Fruit fly (Drosophila melanogaster) whole organism, embryonic: Measurements from ENCODE around the gene CG34347.
A peak's percentile ranks its signal among the peaks of the same experiment; 100 is the strongest.

Experiments
- CG10147 ChIP-seq: fragments of 200-800 bp; sonication (Bioruptor generic); optimal IDR thresholded peaks from 2 replicates; lab custom pipeline; 2019; ENCODE audit warnings: missing biosample characterization, mild to moderate bottlenecking, missing genetic modification characterization, moderate library complexity
- CG10979 ChIP-seq: fragments of 200-800 bp; sonication (Bioruptor generic); optimal IDR thresholded peaks from 2 replicates; lab custom pipeline; 2018; ENCODE audit warnings: missing biosample characterization, mild to moderate bottlenecking, missing genetic modification characterization, moderate library complexity
- CG11247 ChIP-seq: fragments of 200-800 bp; sonication (Bioruptor generic); IDR thresholded peaks from 2 replicates; pipeline ENCODE4 v1.3.6; 2022; ENCODE audit warnings: missing biosample characterization, missing genetic modification characterization
- CG11696 ChIP-seq: fragments of 200-800 bp; sonication (Bioruptor generic); IDR thresholded peaks from 2 replicates; pipeline ENCODE4 v1.3.6; 2022; ENCODE audit warnings: missing biosample characterization, missing genetic modification characterization
- CG12071 ChIP-seq: fragments of 200-800 bp; sonication (Bioruptor generic); optimal IDR thresholded peaks from 3 replicates; lab custom pipeline; 2018; ENCODE audit warnings: missing biosample characterization, mild to moderate bottlenecking, missing genetic modification characterization
- CG14965 ChIP-seq: fragments of 200-800 bp; sonication (Bioruptor generic); optimal IDR thresholded peaks from 2 replicates; lab custom pipeline; 2016; ENCODE audit warnings: missing biosample characterization, missing genetic modification characterization, borderline replicate concordance
- CG15514 ChIP-seq: fragments of 200-800 bp; sonication (Bioruptor generic); optimal IDR thresholded peaks from 3 replicates; lab custom pipeline; 2017; ENCODE audit warnings: missing biosample characterization, missing genetic modification characterization, mild to moderate bottlenecking, moderate library complexity, missing genetic modification reagents
- CG15696 ChIP-seq: fragments of 200-800 bp; sonication (Bioruptor generic); optimal IDR thresholded peaks from 2 replicates; lab custom pipeline; 2019; ENCODE audit warnings: missing biosample characterization, mild to moderate bottlenecking, missing genetic modification characterization, moderate library complexity
- CG17359 ChIP-seq: fragments of 200-800 bp; sonication (Bioruptor generic); optimal IDR thresholded peaks from 3 replicates; lab custom pipeline; 2018; ENCODE audit warnings: missing biosample characterization, mild to moderate bottlenecking, missing genetic modification characterization, moderate library complexity
- CG17829 ChIP-seq: fragments of 200-800 bp; optimal IDR thresholded peaks from 2 replicates; lab custom pipeline; 2019; ENCODE audit warnings: missing biosample characterization, mild to moderate bottlenecking, missing genetic modification characterization, moderate library complexity
- CG1792 ChIP-seq: fragments of 200-800 bp; sonication (Bioruptor generic); optimal IDR thresholded peaks from 2 replicates; lab custom pipeline; 2016; ENCODE audit warnings: missing biosample characterization, missing genetic modification characterization
- CG2712 ChIP-seq: fragments of 200-800 bp; optimal IDR thresholded peaks from 3 replicates; lab custom pipeline; 2019; ENCODE audit warnings: missing biosample characterization, mild to moderate bottlenecking, missing genetic modification characterization, moderate library complexity
- CG2889 ChIP-seq: fragments of 200-800 bp; sonication (Bioruptor generic); IDR thresholded peaks from 3 replicates; pipeline ENCODE4 v1.3.6; 2022; ENCODE audit warnings: missing biosample characterization, missing genetic modification characterization
- CG6654 ChIP-seq: fragments of 200-800 bp; sonication (Bioruptor generic); optimal IDR thresholded peaks from 2 replicates; lab custom pipeline; 2017; ENCODE audit warnings: missing biosample characterization, mild to moderate bottlenecking, missing genetic modification characterization
- CG8924 ChIP-seq: fragments of 200-800 bp; optimal IDR thresholded peaks from 3 replicates; lab custom pipeline; 2019; ENCODE audit warnings: missing biosample characterization, mild to moderate bottlenecking, missing genetic modification characterization, moderate library complexity
- CG9437 ChIP-seq: fragments of 200-800 bp; sonication (Bioruptor generic); optimal IDR thresholded peaks from 2 replicates; lab custom pipeline; 2018; ENCODE audit warnings: missing biosample characterization, mild to moderate bottlenecking, missing genetic modification characterization
- CTCF ChIP-seq: fragments of 200-800 bp; sonication (Bioruptor generic); optimal IDR thresholded peaks from 2 replicates; lab custom pipeline; 2017; ENCODE audit warnings: missing biosample characterization, mild to moderate bottlenecking, missing genetic modification characterization, moderate library complexity
- Camta ChIP-seq: fragments of 200-800 bp; sonication (Bioruptor generic); optimal IDR thresholded peaks from 2 replicates; lab custom pipeline; 2016; ENCODE audit warnings: missing biosample characterization, missing genetic modification characterization
- Deaf1 ChIP-seq: fragments of 200-800 bp; optimal IDR thresholded peaks from 3 replicates; lab custom pipeline; 2019; ENCODE audit warnings: missing biosample characterization, mild to moderate bottlenecking, missing genetic modification characterization, moderate library complexity
- Dfd ChIP-seq, 2 experiments: fragments of >200 bp; optimal IDR thresholded peaks; 2 replicates each; lab custom pipeline; 2017; ENCODE audit warnings: missing biosample characterization in 2 of 2, missing genetic modification characterization in 2 of 2
- HmgZ ChIP-seq: fragments of 200-800 bp; sonication (Bioruptor generic); optimal IDR thresholded peaks from 2 replicates; lab custom pipeline; 2018; ENCODE audit warnings: missing biosample characterization, mild to moderate bottlenecking, missing genetic modification characterization
- Hr39 ChIP-seq: fragments of >200 bp; optimal IDR thresholded peaks from 2 replicates; lab custom pipeline; 2017
- Lhr ChIP-seq: fragments of 200-800 bp; sonication (Bioruptor generic); optimal IDR thresholded peaks from 3 replicates; lab custom pipeline; 2017; ENCODE audit warnings: mild to moderate bottlenecking, missing biosample characterization, missing genetic modification reagents, missing genetic modification characterization
- MBD-R2 ChIP-seq: fragments of 200-800 bp; sonication (Bioruptor generic); IDR thresholded peaks from 2 replicates; pipeline ENCODE4 v1.3.6; 2022; ENCODE audit warnings: missing biosample characterization, missing genetic modification characterization
- Ptx1 ChIP-seq: fragments of 200-800 bp; sonication (Bioruptor generic); IDR thresholded peaks from 2 replicates; pipeline ENCODE4 v1.3.6; 2022; ENCODE audit warnings: missing biosample characterization, missing genetic modification characterization
- Six4 ChIP-seq: fragments of 200-800 bp; sonication (Bioruptor generic); optimal IDR thresholded peaks from 2 replicates; lab custom pipeline; 2016; ENCODE audit warnings: missing biosample characterization, missing genetic modification characterization
- Trl ChIP-seq, 3 experiments: fragments of >200 bp in 2 of 3; fragments of 200-800 bp in 1 of 3; sonication (Bioruptor generic) in 1 of 3; optimal IDR thresholded peaks; 2 replicates in 1 of 3; 3 replicates in 2 of 3; lab custom pipeline; 2016 to 2017; ENCODE audit warnings: missing biosample characterization in 1 of 3, missing genetic modification characterization in 1 of 3
- ab ChIP-seq: fragments of 200-800 bp; sonication (Bioruptor generic); optimal IDR thresholded peaks from 2 replicates; lab custom pipeline; 2016; ENCODE audit warnings: missing biosample characterization, missing genetic modification characterization
- ase ChIP-seq: fragments of 200-800 bp; sonication (Bioruptor generic); IDR thresholded peaks from 3 replicates; pipeline ENCODE4 v1.3.6; 2022; ENCODE audit warnings: missing biosample characterization, missing genetic modification characterization
- ash1 ChIP-seq: fragments of 200-800 bp; sonication (Bioruptor generic); optimal IDR thresholded peaks from 2 replicates; lab custom pipeline; 2018; ENCODE audit warnings: missing biosample characterization, mild to moderate bottlenecking, missing genetic modification characterization
- corto ChIP-seq: fragments of 200-800 bp; sonication (Bioruptor generic); optimal IDR thresholded peaks from 2 replicates; lab custom pipeline; 2016; ENCODE audit warnings: missing biosample characterization, mild to moderate bottlenecking, missing genetic modification characterization, moderate library complexity
- crp ChIP-seq, 2 experiments: fragments of 200-800 bp; sonication (Bioruptor generic); optimal IDR thresholded peaks; 2 replicates in 1 of 2; 3 replicates in 1 of 2; lab custom pipeline; 2017; ENCODE audit warnings: missing biosample characterization in 2 of 2, missing genetic modification characterization in 2 of 2, mild to moderate bottlenecking in 1 of 2, moderate library complexity in 1 of 2
- dm ChIP-seq: fragments of 200-800 bp; sonication (Bioruptor generic); optimal IDR thresholded peaks from 3 replicates; lab custom pipeline; 2016; ENCODE audit warnings: missing biosample characterization, missing genetic modification characterization
- ewg ChIP-seq: fragments of 200-800 bp; sonication (Bioruptor generic); optimal IDR thresholded peaks from 3 replicates; lab custom pipeline; 2017; ENCODE audit warnings: mild to moderate bottlenecking, missing biosample characterization, missing genetic modification reagents, missing genetic modification characterization
- fu2 ChIP-seq: fragments of 200-800 bp; sonication (Bioruptor generic); optimal IDR thresholded peaks from 2 replicates; lab custom pipeline; 2016; ENCODE audit warnings: missing biosample characterization, missing genetic modification characterization
- gcm ChIP-seq: fragments of 200-800 bp; sonication (Bioruptor generic); optimal IDR thresholded peaks from 2 replicates; lab custom pipeline; 2019; ENCODE audit warnings: missing biosample characterization, mild to moderate bottlenecking, missing genetic modification characterization, moderate library complexity
- grau ChIP-seq: fragments of 200-800 bp; optimal IDR thresholded peaks from 3 replicates; lab custom pipeline; 2019; ENCODE audit warnings: missing biosample characterization, mild to moderate bottlenecking, missing genetic modification characterization, moderate library complexity
- her ChIP-seq: fragments of 200-800 bp; sonication (Bioruptor generic); optimal IDR thresholded peaks from 2 replicates; lab custom pipeline; 2016; ENCODE audit warnings: missing biosample characterization, missing genetic modification characterization
- inv ChIP-seq: fragments of 200-800 bp; sonication (Bioruptor generic); IDR thresholded peaks from 2 replicates; pipeline ENCODE4 v1.3.6; 2022; ENCODE audit warnings: missing biosample characterization, missing genetic modification characterization; ENCODE audit not compliant: partially characterized antibody
- kay ChIP-seq: fragments of 200-800 bp; sonication (Bioruptor generic); optimal IDR thresholded peaks from 2 replicates; lab custom pipeline; 2016; ENCODE audit warnings: missing biosample characterization, missing genetic modification characterization
- knrl ChIP-seq: fragments of 200-800 bp; sonication (Bioruptor generic); IDR thresholded peaks from 3 replicates; pipeline ENCODE4 v1.3.6; 2022; ENCODE audit warnings: missing biosample characterization, missing genetic modification characterization; ENCODE audit not compliant: partially characterized antibody
- lab ChIP-seq: fragments of 200-800 bp; sonication (Bioruptor generic); optimal IDR thresholded peaks from 3 replicates; lab custom pipeline; 2017; ENCODE audit warnings: missing biosample characterization, missing genetic modification characterization, mild to moderate bottlenecking, moderate library complexity, missing genetic modification reagents
- pan ChIP-seq, 4 experiments: fragments of >200 bp in 3 of 4; fragments of 200-800 bp in 1 of 4; sonication (Bioruptor generic) in 1 of 4; optimal IDR thresholded peaks in 3 of 4; IDR thresholded peaks in 1 of 4; 2 replicates each; pipeline versions ENCODE4 v1.3.6 to Lab custom; 2017 to 2022; ENCODE audit warnings: missing biosample characterization in 2 of 4, missing genetic modification characterization in 2 of 4, mixed read lengths in 1 of 4
- pb ChIP-seq: fragments of 200-800 bp; sonication (Bioruptor generic); optimal IDR thresholded peaks from 3 replicates; lab custom pipeline; 2016; ENCODE audit warnings: missing biosample characterization, missing genetic modification characterization
- phol ChIP-seq: fragments of 200-800 bp; sonication (Bioruptor generic); optimal IDR thresholded peaks from 3 replicates; lab custom pipeline; 2018; ENCODE audit warnings: missing biosample characterization, mild to moderate bottlenecking, missing genetic modification characterization, moderate library complexity
- sens-2 ChIP-seq: fragments of 200-800 bp; sonication (Bioruptor generic); IDR thresholded peaks from 2 replicates; pipeline ENCODE4 v1.3.6; 2022; ENCODE audit warnings: missing biosample characterization, missing genetic modification characterization
- unc-4 ChIP-seq: fragments of 200-800 bp; sonication (Bioruptor generic); IDR thresholded peaks from 2 replicates; pipeline ENCODE4 v1.3.6; 2022; ENCODE audit warnings: missing biosample characterization, missing genetic modification characterization; ENCODE audit not compliant: partially characterized antibody
- z ChIP-seq: fragments of 200-800 bp; sonication (Bioruptor generic); IDR thresholded peaks from 3 replicates; pipeline ENCODE4 v1.3.6; 2022; ENCODE audit warnings: missing biosample characterization, missing genetic modification characterization

The CG34347 gene

dm6 chr3R:31405277-31406207 lies 94.6 kb downstream of the CG34347 start, which contains the start of gene PNPase:
PNPase (minus strand) TSS chr3R:31405452.
- TF ChIP-seq MBD-R2 (GFP tag; lab: Robert Waterston, UW) (0 out of 2 replicates have a peak, but pooled peaks have one; percentile 18), kay (GFP tag; lab: Kevin White, UChicago) (no peak), Dfd (GFP tag; optimal IDR thresholded peaks at IDR 0.05; lab: Kevin White, UChicago) (no peak), CG11247 (GFP tag; lab: Robert Waterston, UW) (no peak), CG11696 (GFP tag; lab: Robert Waterston, UW) (no peak), pb (GFP tag; lab: Kevin White, UChicago) (no peak), CG14965 (GFP tag; lab: Kevin White, UChicago) (no peak), sens-2 (GFP tag; lab: Robert Waterston, UW) (no peak), z (GFP tag; lab: Robert Waterston, UW) (no peak), unc-4 (GFP tag; lab: Robert Waterston, UW) (peak; percentile 31; the same call in 1 of the 2 replicates), CG10979 (tag; lab: Kevin White, UChicago) (no peak), dm (GFP tag; lab: Kevin White, UChicago) (peak; percentile 41), CG17829 (tag; lab: Kevin White, UChicago) (no peak), CG6654 (GFP tag; lab: Kevin White, UChicago) (no peak), her (GFP tag; lab: Kevin White, UChicago) (no peak), inv (GFP tag; lab: Robert Waterston, UW) (no peak), CG17359 (tag; lab: Kevin White, UChicago) (no peak), CG10147 (no peak), phol (tag; lab: Kevin White, UChicago) (no peak), ab (GFP tag; lab: Kevin White, UChicago) (no peak), CG9437 (GFP tag; lab: Kevin White, UChicago) (no peak), CG8924 (tag; lab: Kevin White, UChicago) (no peak), ash1 (GFP tag; lab: Kevin White, UChicago) (no peak), Trl (optimal IDR thresholded peaks at IDR 0.05; lab: Kevin White, UChicago) (peak in 1 of 2 experiments; percentile 54), Trl (GFP tag; optimal IDR thresholded peaks at IDR 0.05; lab: Kevin White, UChicago) (no peak), Six4 (GFP tag; lab: Kevin White, UChicago) (no peak), CG1792 (GFP tag; lab: Kevin White, UChicago) (no peak), CG15514 (GFP tag; lab: Kevin White, UChicago) (no peak), CG2889 (GFP tag; lab: Robert Waterston, UW) (no peak), crp (GFP tag; optimal IDR thresholded peaks at IDR 0.05; lab: Kevin White, UChicago) (no peak), fu2 (no peak), ewg (GFP tag; lab: Kevin White, UChicago) (no peak), Ptx1 (GFP tag; lab: Robert Waterston, UW) (no peak), ase (GFP tag; lab: Robert Waterston, UW) (no peak), knrl (GFP tag; lab: Robert Waterston, UW) (peak; percentile 39; the same call in 1 of the 3 replicates), gcm (GFP tag; lab: Kevin White, UChicago) (no peak), Hr39 (lab: Kevin White, UChicago) (no peak), CG2712 (tag; lab: Kevin White, UChicago) (no peak), Camta (GFP tag; lab: Kevin White, UChicago) (no peak), CG12071 (peak; percentile 3), CG15696 (no peak), CTCF (GFP tag; lab: Kevin White, UChicago) (no peak), corto (GFP tag; lab: Kevin White, UChicago) (no peak), Deaf1 (tag; lab: Kevin White, UChicago) (peak; percentile 33), HmgZ (tag; lab: Kevin White, UChicago) (peak; percentile 29), Lhr (no peak), pan (optimal IDR thresholded peaks at IDR 0.05; lab: Kevin White, UChicago) (no peak), pan (GFP tag; optimal IDR thresholded peaks at IDR 0.05 in 1 of 2, IDR thresholded peaks at IDR 0.05 in 1 of 2) (no peak), grau (tag; lab: Kevin White, UChicago) (no peak), lab (GFP tag; lab: Kevin White, UChicago) (no peak)
